Worm (Caenorhabditis elegans): ENCODE data around the gene nas-15.
A peak's percentile ranks its signal among the peaks of the same experiment; 100 is the strongest.

nas-15 gene

DNA sequence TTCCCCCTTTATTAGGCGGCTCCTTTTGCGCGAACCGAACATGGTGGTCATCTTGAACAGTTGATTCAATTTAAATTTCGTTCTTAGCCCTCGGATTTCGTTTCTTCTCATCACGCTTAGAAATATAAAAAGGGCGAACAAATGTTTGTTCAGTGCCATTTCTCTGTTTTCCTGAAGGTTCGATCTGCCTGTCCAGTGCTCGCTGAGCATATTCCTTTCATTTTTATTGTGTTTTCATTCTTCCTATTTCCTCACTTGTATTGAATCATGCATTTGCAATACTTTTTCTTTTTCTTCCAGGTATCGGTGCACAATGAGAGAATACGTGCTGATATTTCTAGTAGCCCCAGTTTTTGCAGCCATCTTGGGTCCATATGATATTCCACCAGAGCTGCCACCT lies at the start of gene nas-15:
nas-15 (plus strand) TSS at position 301 of the 400 bp plus-strand sequence.
- TF ChIP-seq sea-1 (GFP tag; conservative IDR thresholded peaks at IDR 0.05) (no peak), hmbx-1 (tag; optimal IDR thresholded peaks at IDR 0.05) (no peak), scrt-1 (GFP tag; IDR thresholded peaks at IDR 0.05) (no peak), hmg-4 (GFP tag; optimal IDR thresholded peaks at IDR 0.05) (no peak), ceh-36 (tag; optimal IDR thresholded peaks at IDR 0.05) (no peak), F13C5.2 (tag; optimal IDR thresholded peaks at IDR 0.05) (no peak), hnd-1 (tag; optimal IDR thresholded peaks at IDR 0.05) (no peak), tra-4 (tag; optimal IDR thresholded peaks at IDR 0.05) (no peak), B0310.2 (tag; optimal IDR thresholded peaks at IDR 0.05) (no peak), flt-1 (GFP tag; IDR thresholded peaks at IDR 0.05) (no peak), ets-7 (tag; optimal IDR thresholded peaks at IDR 0.05) (no peak), tbx-37 (GFP tag; conservative IDR thresholded peaks at IDR 0.05) (no peak)

DNA sequence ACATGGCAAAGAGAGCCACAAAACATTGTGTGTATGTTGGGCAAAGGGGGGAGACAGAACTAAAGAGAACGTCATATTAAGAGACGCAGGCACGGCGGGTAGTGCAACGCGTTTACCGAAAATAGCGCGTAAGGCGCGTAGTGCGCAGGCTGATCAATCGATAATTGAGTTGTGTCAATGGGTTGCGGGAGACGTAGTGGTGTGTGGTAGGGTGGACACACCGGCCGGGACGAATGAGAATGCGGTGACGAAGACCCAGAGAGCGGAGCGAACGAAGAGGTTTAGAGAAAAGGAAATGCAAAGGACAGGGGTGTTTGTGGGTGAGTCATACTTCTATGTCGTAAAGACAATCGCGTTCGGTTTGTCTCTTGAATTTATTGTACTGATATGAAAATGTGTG lies 49.8 kb upstream of the nas-15 start:
- TF ChIP-seq ceh-13 (GFP tag; optimal IDR thresholded peaks at IDR 0.05) (no peak), hmbx-1 (tag; optimal IDR thresholded peaks at IDR 0.05) (no peak), hmg-4 (GFP tag; optimal IDR thresholded peaks at IDR 0.05) (no peak), aly-1 (tag; optimal IDR thresholded peaks at IDR 0.05) (peak; percentile 52), scrt-1 (GFP tag; IDR thresholded peaks at IDR 0.05) (no peak), flt-1 (GFP tag; IDR thresholded peaks at IDR 0.05) (no peak), ceh-36 (tag; optimal IDR thresholded peaks at IDR 0.05) (peak; percentile 26), ets-7 (tag; optimal IDR thresholded peaks at IDR 0.05) (no peak), tra-4 (tag; optimal IDR thresholded peaks at IDR 0.05) (no peak), F13C5.2 (tag; optimal IDR thresholded peaks at IDR 0.05) (peak; percentile 41), ama-1 (optimal IDR thresholded peaks at IDR 0.05) (no peak), hnd-1 (tag; optimal IDR thresholded peaks at IDR 0.05) (no peak), pes-1 (GFP tag; IDR thresholded peaks at IDR 0.05) (no peak), tbx-11 (GFP tag; IDR thresholded peaks at IDR 0.05) (no peak), sea-1 (GFP tag; conservative IDR thresholded peaks at IDR 0.05) (no peak), B0310.2 (tag; optimal IDR thresholded peaks at IDR 0.05) (no peak), tbx-37 (GFP tag; conservative IDR thresholded peaks at IDR 0.05) (no peak)

DNA sequence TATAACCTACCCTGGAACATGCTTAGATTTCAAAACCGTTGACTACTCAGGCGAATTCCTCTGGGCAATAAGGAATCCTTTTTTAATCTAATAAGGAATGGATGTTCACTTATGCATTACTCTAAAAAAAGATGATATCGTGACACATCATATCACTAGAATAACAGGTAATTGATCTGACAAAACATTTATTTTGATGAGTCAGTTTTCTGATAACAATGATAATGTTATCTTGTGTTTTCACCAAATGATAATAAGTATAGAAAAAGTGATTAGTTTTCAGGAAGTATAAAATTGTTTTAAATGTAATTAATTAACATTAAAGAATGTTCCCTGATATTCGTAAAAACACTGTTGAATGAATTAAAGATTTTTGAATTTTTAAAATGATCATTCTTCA lies 48.5 kb upstream of the nas-15 start:
- TF ChIP-seq tra-4 (tag; optimal IDR thresholded peaks at IDR 0.05) (no peak), ceh-36 (tag; optimal IDR thresholded peaks at IDR 0.05) (no peak), sea-1 (GFP tag; conservative IDR thresholded peaks at IDR 0.05) (no peak), hnd-1 (tag; optimal IDR thresholded peaks at IDR 0.05) (no peak), pes-1 (GFP tag; IDR thresholded peaks at IDR 0.05) (no peak), aly-1 (tag; optimal IDR thresholded peaks at IDR 0.05) (no peak), F13C5.2 (tag; optimal IDR thresholded peaks at IDR 0.05) (no peak), flt-1 (GFP tag; IDR thresholded peaks at IDR 0.05) (no peak), tbx-37 (GFP tag; conservative IDR thresholded peaks at IDR 0.05) (no peak), scrt-1 (GFP tag; IDR thresholded peaks at IDR 0.05) (no peak)

- TF ChIP-seq tbx-11 (GFP tag; IDR thresholded peaks at IDR 0.05) (no peak), scrt-1 (GFP tag; IDR thresholded peaks at IDR 0.05) (no peak), ceh-36 (tag; optimal IDR thresholded peaks at IDR 0.05) (no peak), flt-1 (GFP tag; IDR thresholded peaks at IDR 0.05) (no peak), ceh-13 (GFP tag; optimal IDR thresholded peaks at IDR 0.05) (no peak), tbx-37 (GFP tag; conservative IDR thresholded peaks at IDR 0.05) (no peak)
Measured at ce11 chrX:735572-735971, 41.9 kb upstream of the nas-15 start, which contains the start of gene npr-19. npr-19 (minus strand) TSS chrX:735672.

DNA sequence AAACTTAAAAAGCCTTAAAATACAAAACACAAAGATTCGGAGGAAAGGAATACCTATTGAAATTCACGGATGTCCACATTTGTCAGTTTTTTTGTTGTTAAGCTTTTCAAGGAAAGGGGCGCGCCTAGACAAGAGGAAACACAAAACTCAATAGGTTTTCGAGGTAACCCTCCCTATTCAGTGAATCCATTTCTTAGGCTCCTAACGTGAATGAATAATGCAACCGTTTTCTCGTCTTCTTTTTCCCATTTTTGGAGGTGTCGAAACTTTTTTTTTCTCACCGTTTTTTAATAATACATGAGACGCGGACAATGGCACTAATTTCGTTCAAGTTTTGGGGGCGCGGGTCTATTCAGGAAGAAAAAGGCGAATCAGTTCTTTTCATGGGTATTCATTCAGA lies 40.5 kb upstream of the nas-15 start:
- no peak for TF ChIP-seq pes-1 (GFP tag; IDR thresholded peaks at IDR 0.05)
- TF ChIP-seq ets-7 (tag; optimal IDR thresholded peaks at IDR 0.05) = no peak
- TF ChIP-seq B0310.2 (tag; optimal IDR thresholded peaks at IDR 0.05) = no peak
- no peak for TF ChIP-seq tbx-11 (GFP tag; IDR thresholded peaks at IDR 0.05)
- TF ChIP-seq tbx-37 (GFP tag; conservative IDR thresholded peaks at IDR 0.05) = no peak
- TF ChIP-seq ama-1 (optimal IDR thresholded peaks at IDR 0.05) = no peak
- no peak for TF ChIP-seq aly-1 (tag; optimal IDR thresholded peaks at IDR 0.05)
- TF ChIP-seq sea-1 (GFP tag; conservative IDR thresholded peaks at IDR 0.05) = no peak
- no peak for TF ChIP-seq scrt-1 (GFP tag; IDR thresholded peaks at IDR 0.05)
- TF ChIP-seq hmbx-1 (tag; optimal IDR thresholded peaks at IDR 0.05) = no peak
- TF ChIP-seq hnd-1 (tag; optimal IDR thresholded peaks at IDR 0.05) = no peak
- TF ChIP-seq tra-4 (tag; optimal IDR thresholded peaks at IDR 0.05) = no peak
- TF ChIP-seq ceh-13 (GFP tag; optimal IDR thresholded peaks at IDR 0.05) = no peak
- no peak for TF ChIP-seq hmg-4 (GFP tag; optimal IDR thresholded peaks at IDR 0.05)
- TF ChIP-seq F13C5.2 (tag; optimal IDR thresholded peaks at IDR 0.05) = no peak

- TF ChIP-seq F13C5.2 (tag; optimal IDR thresholded peaks at IDR 0.05) (no peak), ets-7 (tag; optimal IDR thresholded peaks at IDR 0.05) (no peak), ceh-36 (tag; optimal IDR thresholded peaks at IDR 0.05) (no peak), scrt-1 (GFP tag; IDR thresholded peaks at IDR 0.05) (no peak), hmg-4 (GFP tag; optimal IDR thresholded peaks at IDR 0.05) (no peak), ama-1 (optimal IDR thresholded peaks at IDR 0.05) (no peak), ceh-13 (GFP tag; optimal IDR thresholded peaks at IDR 0.05) (no peak), hmbx-1 (tag; optimal IDR thresholded peaks at IDR 0.05) (no peak), tbx-37 (GFP tag; conservative IDR thresholded peaks at IDR 0.05) (no peak), B0310.2 (tag; optimal IDR thresholded peaks at IDR 0.05) (no peak), pes-1 (GFP tag; IDR thresholded peaks at IDR 0.05) (no peak), tbx-11 (GFP tag; IDR thresholded peaks at IDR 0.05) (no peak), flt-1 (GFP tag; IDR thresholded peaks at IDR 0.05) (no peak), hnd-1 (tag; optimal IDR thresholded peaks at IDR 0.05) (no peak), aly-1 (tag; optimal IDR thresholded peaks at IDR 0.05) (no peak), tra-4 (tag; optimal IDR thresholded peaks at IDR 0.05) (no peak), sea-1 (GFP tag; conservative IDR thresholded peaks at IDR 0.05) (no peak)
Measured at ce11 chrX:748319-748718, 29.2 kb upstream of the nas-15 start.

- TF ChIP-seq pes-1 (GFP tag; IDR thresholded peaks at IDR 0.05) (no peak), ceh-13 (GFP tag; optimal IDR thresholded peaks at IDR 0.05) (no peak), F13C5.2 (tag; optimal IDR thresholded peaks at IDR 0.05) (no peak), ama-1 (optimal IDR thresholded peaks at IDR 0.05) (no peak), sea-1 (GFP tag; conservative IDR thresholded peaks at IDR 0.05) (no peak), hmbx-1 (tag; optimal IDR thresholded peaks at IDR 0.05) (no peak), scrt-1 (GFP tag; IDR thresholded peaks at IDR 0.05) (no peak), B0310.2 (tag; optimal IDR thresholded peaks at IDR 0.05) (no peak), hmg-4 (GFP tag; optimal IDR thresholded peaks at IDR 0.05) (no peak), hnd-1 (tag; optimal IDR thresholded peaks at IDR 0.05) (no peak), tbx-11 (GFP tag; IDR thresholded peaks at IDR 0.05) (no peak), tra-4 (tag; optimal IDR thresholded peaks at IDR 0.05) (no peak), ceh-36 (tag; optimal IDR thresholded peaks at IDR 0.05) (no peak), tbx-37 (GFP tag; conservative IDR thresholded peaks at IDR 0.05) (no peak), flt-1 (GFP tag; IDR thresholded peaks at IDR 0.05) (no peak), aly-1 (tag; optimal IDR thresholded peaks at IDR 0.05) (no peak), ets-7 (tag; optimal IDR thresholded peaks at IDR 0.05) (no peak)
Measured at ce11 chrX:759634-760033, 17.9 kb upstream of the nas-15 start, which contains the start of gene aex-3. aex-3 (minus strand) TSS chrX:759734.
